Fruit fly (Drosophila melanogaster) whole organism, embryonic: ENCODE data around the gene Cyp4g15.

Source experiments
- Antp ChIP-seq: fragments of 200-800 bp; sonication (Bioruptor generic); optimal IDR thresholded peaks from 3 replicates; lab custom pipeline; 2016; ENCODE audit warnings: missing biosample characterization, missing genetic modification characterization
- Atf-2 ChIP-seq: fragments of 200-800 bp; sonication (Bioruptor generic); optimal IDR thresholded peaks from 2 replicates; lab custom pipeline; 2016; ENCODE audit warnings: missing biosample characterization, missing genetic modification characterization
- Atf3 ChIP-seq: fragments of 200-800 bp; sonication (Bioruptor generic); optimal IDR thresholded peaks from 3 replicates; lab custom pipeline; 2016; ENCODE audit warnings: missing biosample characterization, missing genetic modification characterization
- BEAF-32 ChIP-seq: fragments of 200-800 bp; sonication (Bioruptor generic); optimal IDR thresholded peaks from 3 replicates; lab custom pipeline; 2017; ENCODE audit warnings: missing biosample characterization, missing genetic modification characterization, mild to moderate bottlenecking, moderate library complexity, missing genetic modification reagents
- CG10209 ChIP-seq: fragments of 200-800 bp; sonication (Bioruptor generic); optimal IDR thresholded peaks from 3 replicates; lab custom pipeline; 2017; ENCODE audit warnings: missing biosample characterization, mild to moderate bottlenecking, missing genetic modification characterization, missing genetic modification reagents
- CG10654 ChIP-seq: fragments of 200-800 bp; sonication (Bioruptor generic); optimal IDR thresholded peaks from 2 replicates; lab custom pipeline; 2016; ENCODE audit warnings: missing biosample characterization, missing genetic modification characterization
- CG10979 ChIP-seq: fragments of 200-800 bp; sonication (Bioruptor generic); optimal IDR thresholded peaks from 2 replicates; lab custom pipeline; 2018; ENCODE audit warnings: missing biosample characterization, mild to moderate bottlenecking, missing genetic modification characterization, moderate library complexity
- CG11247 ChIP-seq: fragments of 200-800 bp; sonication (Bioruptor generic); IDR thresholded peaks from 2 replicates; pipeline ENCODE4 v1.3.6; 2022; ENCODE audit warnings: missing biosample characterization, missing genetic modification characterization
- CG11398 ChIP-seq: fragments of 200-800 bp; sonication (Bioruptor generic); optimal IDR thresholded peaks from 2 replicates; lab custom pipeline; 2016; ENCODE audit warnings: missing biosample characterization, missing genetic modification characterization
- CG11696 ChIP-seq: fragments of 200-800 bp; sonication (Bioruptor generic); IDR thresholded peaks from 2 replicates; pipeline ENCODE4 v1.3.6; 2022; ENCODE audit warnings: missing biosample characterization, missing genetic modification characterization
- CG11723 ChIP-seq: fragments of 200-800 bp; sonication (Bioruptor generic); optimal IDR thresholded peaks from 2 replicates; lab custom pipeline; 2017; ENCODE audit warnings: missing biosample characterization, mild to moderate bottlenecking, missing genetic modification characterization
- CG12942 ChIP-seq: fragments of 200-800 bp; sonication (Bioruptor generic); optimal IDR thresholded peaks from 3 replicates; lab custom pipeline; 2016; ENCODE audit warnings: missing biosample characterization, missing genetic modification characterization
- CG14710 ChIP-seq: fragments of 200-800 bp; sonication (Bioruptor generic); optimal IDR thresholded peaks from 3 replicates; lab custom pipeline; 2019; ENCODE audit warnings: missing biosample characterization, mild to moderate bottlenecking, missing genetic modification characterization, moderate library complexity
- CG15514 ChIP-seq: fragments of 200-800 bp; sonication (Bioruptor generic); optimal IDR thresholded peaks from 3 replicates; lab custom pipeline; 2017; ENCODE audit warnings: missing biosample characterization, missing genetic modification characterization, mild to moderate bottlenecking, moderate library complexity, missing genetic modification reagents
- CG15601 ChIP-seq: fragments of 200-800 bp; sonication (Bioruptor generic); optimal IDR thresholded peaks from 3 replicates; lab custom pipeline; 2019; ENCODE audit warnings: missing biosample characterization, mild to moderate bottlenecking, missing genetic modification characterization, moderate library complexity
- CG1602 ChIP-seq: fragments of 200-800 bp; sonication (Bioruptor generic); optimal IDR thresholded peaks from 3 replicates; lab custom pipeline; 2016; ENCODE audit warnings: missing biosample characterization, missing genetic modification characterization
- CG30431 ChIP-seq: fragments of 200-800 bp; sonication (Bioruptor generic); optimal IDR thresholded peaks from 2 replicates; lab custom pipeline; 2017; ENCODE audit warnings: missing biosample characterization, missing genetic modification characterization
- CG31388 ChIP-seq: fragments of 200-800 bp; sonication (Bioruptor generic); optimal IDR thresholded peaks from 2 replicates; lab custom pipeline; 2016; ENCODE audit warnings: missing biosample characterization, missing genetic modification characterization
- CG3995 ChIP-seq: fragments of 200-800 bp; sonication (Bioruptor generic); optimal IDR thresholded peaks from 3 replicates; lab custom pipeline; 2016; ENCODE audit warnings: missing biosample characterization, missing genetic modification characterization
- CG5180 ChIP-seq: fragments of 200-800 bp; sonication (Bioruptor generic); optimal IDR thresholded peaks from 3 replicates; lab custom pipeline; 2017; ENCODE audit warnings: missing biosample characterization, missing genetic modification characterization, mild to moderate bottlenecking, moderate library complexity, missing genetic modification reagents
- CG6854 ChIP-seq: fragments of 200-800 bp; sonication (Bioruptor generic); optimal IDR thresholded peaks from 3 replicates; lab custom pipeline; 2017; ENCODE audit warnings: missing biosample characterization, mild to moderate bottlenecking, missing genetic modification characterization
- CG7372 ChIP-seq: fragments of 200-800 bp; sonication (Bioruptor generic); IDR thresholded peaks from 2 replicates; pipeline ENCODE4 v1.3.6; 2022; ENCODE audit warnings: missing biosample characterization, missing genetic modification characterization
- CG9817 ChIP-seq: fragments of 200-800 bp; sonication (Bioruptor generic); optimal IDR thresholded peaks from 2 replicates; lab custom pipeline; 2018; ENCODE audit warnings: missing biosample characterization, mild to moderate bottlenecking, missing genetic modification characterization, moderate library complexity
- CG9932 ChIP-seq: fragments of 200-800 bp; sonication (Bioruptor generic); IDR thresholded peaks from 2 replicates; pipeline ENCODE4 v1.3.6; 2022; ENCODE audit warnings: missing biosample characterization, missing genetic modification characterization
- Chrac-16 ChIP-seq: fragments of 200-800 bp; sonication (Bioruptor generic); optimal IDR thresholded peaks from 3 replicates; lab custom pipeline; 2016; ENCODE audit warnings: missing biosample characterization, missing genetic modification characterization
- Dbx ChIP-seq: fragments of 200-800 bp; sonication (Bioruptor generic); IDR thresholded peaks from 3 replicates; pipeline ENCODE4 v1.3.6; 2022; ENCODE audit warnings: missing biosample characterization, missing genetic modification characterization
- Doc3 ChIP-seq: fragments of 200-800 bp; sonication (Bioruptor generic); IDR thresholded peaks from 3 replicates; pipeline ENCODE4 v1.3.6; 2022; ENCODE audit warnings: missing biosample characterization, missing genetic modification characterization; ENCODE audit not compliant: partially characterized antibody
- Ets65A ChIP-seq: fragments of 200-800 bp; sonication (Bioruptor generic); peaks from one replicate; lab custom pipeline; 2016; ENCODE audit warnings: missing biosample characterization, missing genetic modification characterization
- Hr3 ChIP-seq: fragments of 200-800 bp; sonication (Bioruptor generic); optimal IDR thresholded peaks from 3 replicates; lab custom pipeline; 2016; ENCODE audit warnings: missing biosample characterization, missing genetic modification characterization
- Nf-YA ChIP-seq: fragments of 200-800 bp; sonication (Bioruptor generic); IDR thresholded peaks from 2 replicates; pipeline ENCODE4 v1.3.6; 2022; ENCODE audit warnings: missing biosample characterization, missing genetic modification characterization
- Rfx ChIP-seq: fragments of 200-800 bp; sonication (Bioruptor generic); IDR thresholded peaks from 2 replicates; pipeline ENCODE4 v1.3.6; 2022; ENCODE audit warnings: missing biosample characterization, missing genetic modification characterization
- Sox100B ChIP-seq: fragments of 200-800 bp; sonication (Bioruptor generic); optimal IDR thresholded peaks from 3 replicates; lab custom pipeline; 2018; ENCODE audit warnings: missing biosample characterization, mild to moderate bottlenecking, missing genetic modification characterization
- ap ChIP-seq: fragments of 200-800 bp; sonication (Bioruptor generic); IDR thresholded peaks from 2 replicates; pipeline ENCODE4 v1.3.6; 2022; ENCODE audit warnings: missing biosample characterization, missing genetic modification characterization
- bigmax ChIP-seq: fragments of 200-800 bp; sonication (Bioruptor generic); optimal IDR thresholded peaks from 2 replicates; lab custom pipeline; 2018; ENCODE audit warnings: missing biosample characterization, mild to moderate bottlenecking, missing genetic modification characterization
- cas ChIP-seq: fragments of 200-800 bp; sonication (Bioruptor generic); IDR thresholded peaks from 2 replicates; pipeline ENCODE4 v1.3.6; 2022; ENCODE audit warnings: missing biosample characterization, missing genetic modification characterization
- dmrt99B ChIP-seq: fragments of 200-800 bp; sonication (Bioruptor generic); optimal IDR thresholded peaks from 2 replicates; lab custom pipeline; 2018; ENCODE audit warnings: missing biosample characterization, mild to moderate bottlenecking, missing genetic modification characterization, moderate library complexity
- gcm2 ChIP-seq: fragments of 200-800 bp; sonication (Bioruptor generic); optimal IDR thresholded peaks from 2 replicates; lab custom pipeline; 2016; ENCODE audit warnings: missing biosample characterization, missing genetic modification characterization
- grn ChIP-seq: fragments of 200-800 bp; sonication (Bioruptor generic); optimal IDR thresholded peaks from 3 replicates; lab custom pipeline; 2017; ENCODE audit warnings: missing biosample characterization, missing genetic modification characterization
- h ChIP-seq: fragments of >200 bp; optimal IDR thresholded peaks from 2 replicates; lab custom pipeline; 2017
- hth ChIP-seq: fragments of >200 bp; optimal IDR thresholded peaks from 2 replicates; lab custom pipeline; 2017; ENCODE audit warnings: inconsistent platforms
- insv ChIP-seq, 2 experiments: fragments of 200-800 bp; sonication (Bioruptor generic); optimal IDR thresholded peaks; 3 replicates each; lab custom pipeline; 2016 to 2018; ENCODE audit warnings: missing biosample characterization in 2 of 2, missing genetic modification characterization in 2 of 2
- klu ChIP-seq: fragments of 200-800 bp; sonication (Bioruptor generic); IDR thresholded peaks from 2 replicates; pipeline ENCODE4 v1.3.6; 2022; ENCODE audit warnings: missing biosample characterization, missing genetic modification characterization
- lmd ChIP-seq: fragments of 200-800 bp; sonication (Bioruptor generic); IDR thresholded peaks from 2 replicates; pipeline ENCODE4 v1.3.6; 2022; ENCODE audit warnings: missing biosample characterization, missing genetic modification characterization
- org-1 ChIP-seq: fragments of 200-800 bp; sonication (Bioruptor generic); optimal IDR thresholded peaks from 2 replicates; lab custom pipeline; 2017; ENCODE audit warnings: missing biosample characterization, missing genetic modification characterization
- phol ChIP-seq: fragments of 200-800 bp; sonication (Bioruptor generic); optimal IDR thresholded peaks from 3 replicates; lab custom pipeline; 2018; ENCODE audit warnings: missing biosample characterization, mild to moderate bottlenecking, missing genetic modification characterization, moderate library complexity
- ro ChIP-seq: fragments of 200-800 bp; sonication (Bioruptor generic); IDR thresholded peaks from 2 replicates; pipeline ENCODE4 v1.3.6; 2022; ENCODE audit warnings: missing biosample characterization, missing genetic modification characterization
- sob ChIP-seq: fragments of 200-800 bp; sonication (Bioruptor generic); IDR thresholded peaks from 2 replicates; pipeline ENCODE4 v1.3.6; 2022; ENCODE audit warnings: missing biosample characterization, missing genetic modification characterization
- stc ChIP-seq: fragments of 200-800 bp; sonication (Bioruptor generic); IDR thresholded peaks from 2 replicates; pipeline ENCODE4 v1.3.6; 2022; ENCODE audit warnings: missing biosample characterization, missing genetic modification characterization
- unpg ChIP-seq: fragments of 200-800 bp; sonication (Bioruptor generic); optimal IDR thresholded peaks from 3 replicates; lab custom pipeline; 2018; ENCODE audit warnings: missing biosample characterization, mild to moderate bottlenecking, missing genetic modification characterization, moderate library complexity
- vvl ChIP-seq: fragments of 200-800 bp; sonication (Bioruptor generic); IDR thresholded peaks from 2 replicates; pipeline ENCODE4 v1.3.6; 2022; ENCODE audit warnings: missing biosample characterization, missing genetic modification characterization
- yki ChIP-seq: fragments of >200 bp; optimal IDR thresholded peaks from 3 replicates; lab custom pipeline; 2018
- zf30C ChIP-seq: fragments of 200-800 bp; sonication (Bioruptor generic); optimal IDR thresholded peaks from 3 replicates; lab custom pipeline; 2018; ENCODE audit warnings: missing biosample characterization, mild to moderate bottlenecking, missing genetic modification characterization

The Cyp4g15 gene

dm6 chrX:11528026-11528702 is 51.3 kb downstream of the Cyp4g15 start (continued):
- TF ChIP-seq CG14710, result peak; percentile 90
- TF ChIP-seq CG10209 (GFP tag; lab: Kevin White, UChicago), result peak; percentile 72
- TF ChIP-seq CG1602, result peak; percentile 77
- no peak for TF ChIP-seq cas (GFP tag; lab: Robert Waterston, UW)
- peak; percentile 38 for TF ChIP-seq org-1
- TF ChIP-seq unpg (GFP tag; lab: Kevin White, UChicago), result peak; percentile 88
- TF ChIP-seq CG31388, result peak; percentile 42
- peak; percentile 86 for TF ChIP-seq dmrt99B (tag; lab: Kevin White, UChicago)
- no peak for TF ChIP-seq yki (lab: Kevin White, UChicago)
- TF ChIP-seq Chrac-16 (GFP tag; lab: Kevin White, UChicago), result peak; percentile 66
- peak; percentile 48; the same call in 1 of the 2 replicates for TF ChIP-seq Nf-YA (GFP tag; lab: Robert Waterston, UW)
- TF ChIP-seq Atf-2 (GFP tag; lab: Kevin White, UChicago), result peak; percentile 13
- peak; percentile 70 for TF ChIP-seq lmd
- TF ChIP-seq Doc3 (GFP tag; lab: Robert Waterston, UW), result no peak
- TF ChIP-seq h (lab: Kevin White, UChicago), result no peak
- TF ChIP-seq CG10979 (tag; lab: Kevin White, UChicago), result peak; percentile 93
- TF ChIP-seq zf30C (GFP tag; lab: Kevin White, UChicago), result no peak
- TF ChIP-seq CG11696 (GFP tag; lab: Robert Waterston, UW), result peak; percentile 87
- peak; percentile 60 for TF ChIP-seq CG5180 (GFP tag; lab: Kevin White, UChicago)
- no peak for TF ChIP-seq Antp (GFP tag; lab: Kevin White, UChicago)
- TF ChIP-seq ap, result peak; percentile 52; the same call in 1 of the 2 replicates
- TF ChIP-seq Sox100B (GFP tag; lab: Kevin White, UChicago), result peak; percentile 76
- no peak for TF ChIP-seq Rfx (GFP tag; lab: Robert Waterston, UW)
- peak; percentile 71 for TF ChIP-seq Hr3
- TF ChIP-seq sob (GFP tag; lab: Robert Waterston, UW), result peak; percentile 70
- no peak for TF ChIP-seq klu (GFP tag; lab: Robert Waterston, UW)
- TF ChIP-seq gcm2, result no peak
- no peak for TF ChIP-seq bigmax (GFP tag; lab: Kevin White, UChicago)
- peak; percentile 68 for TF ChIP-seq CG30431 (GFP tag; lab: Kevin White, UChicago)
- no peak for TF ChIP-seq insv (GFP tag; optimal IDR thresholded peaks at IDR 0.05; lab: Kevin White, UChicago)
- TF ChIP-seq hth (lab: Kevin White, UChicago), result no peak
- peak; percentile 91 for TF ChIP-seq CG15601 (tag; lab: Kevin White, UChicago)
- peak; percentile 52 for TF ChIP-seq CG9817 (tag; lab: Kevin White, UChicago)
- peak; percentile 89 for TF ChIP-seq phol (tag; lab: Kevin White, UChicago)
- peak; percentile 31 for TF ChIP-seq CG12942 (GFP tag; lab: Kevin White, UChicago)
- no peak for TF ChIP-seq BEAF-32 (GFP tag; lab: Kevin White, UChicago)
- peak; percentile 36; the same call in 1 of the 2 replicates for TF ChIP-seq stc (GFP tag; lab: Robert Waterston, UW)
- peak; percentile 0 for TF ChIP-seq grn (GFP tag; lab: Kevin White, UChicago)
- TF ChIP-seq vvl (GFP tag; lab: Robert Waterston, UW), result peak; percentile 84
- no peak for TF ChIP-seq CG9932 (GFP tag; lab: Robert Waterston, UW)
- TF ChIP-seq ro (GFP tag; lab: Robert Waterston, UW), result peak; percentile 41; the same call in 1 of the 2 replicates
- no peak for TF ChIP-seq CG3995 (GFP tag; lab: Kevin White, UChicago)
- TF ChIP-seq CG15514 (GFP tag; lab: Kevin White, UChicago), result no peak
- TF ChIP-seq CG11398 (GFP tag; lab: Kevin White, UChicago), result no peak
- no peak for TF ChIP-seq CG7372 (GFP tag; lab: Robert Waterston, UW)
- TF ChIP-seq CG11247 (GFP tag; lab: Robert Waterston, UW), result peak; percentile 59; the same call in 1 of the 2 replicates
- TF ChIP-seq CG10654 (GFP tag; lab: Kevin White, UChicago), result peak; percentile 57
- TF ChIP-seq Ets65A, result peak; percentile 90
- TF ChIP-seq Atf3 (GFP tag; lab: Kevin White, UChicago), result peak; percentile 30
- TF ChIP-seq CG11723 (GFP tag; lab: Kevin White, UChicago), result peak; percentile 58
- TF ChIP-seq Dbx (GFP tag; lab: Robert Waterston, UW), result no peak
- peak; percentile 1 for TF ChIP-seq CG6854 (GFP tag; lab: Kevin White, UChicago)
